Fruit fly (Drosophila melanogaster) whole organism, embryonic: ENCODE results near the gene mus101.

Experiments used
- Ada2b ChIP-seq: fragments of 200-800 bp; sonication (Bioruptor generic); IDR thresholded peaks from 2 replicates; pipeline ENCODE4 v1.3.6; 2022; ENCODE audit warnings: missing biosample characterization, missing genetic modification characterization
- B-H1 ChIP-seq: fragments of 200-800 bp; sonication (Bioruptor generic); IDR thresholded peaks from 3 replicates; pipeline ENCODE4 v1.3.6; 2022; ENCODE audit warnings: missing biosample characterization, missing genetic modification characterization
- CG11093 ChIP-seq: fragments of 200-800 bp; sonication (Bioruptor generic); IDR thresholded peaks from 3 replicates; pipeline ENCODE4 v1.3.6; 2022; ENCODE audit warnings: missing biosample characterization, missing genetic modification characterization
- CG11695 ChIP-seq: fragments of 200-800 bp; sonication (Bioruptor generic); IDR thresholded peaks from 3 replicates; pipeline ENCODE4 v1.3.6; 2022; ENCODE audit warnings: missing biosample characterization, missing genetic modification characterization
- CG12071 ChIP-seq: fragments of 200-800 bp; sonication (Bioruptor generic); optimal IDR thresholded peaks from 3 replicates; lab custom pipeline; 2018; ENCODE audit warnings: missing biosample characterization, mild to moderate bottlenecking, missing genetic modification characterization
- CG12769 ChIP-seq: fragments of 200-800 bp; sonication (Bioruptor generic); optimal IDR thresholded peaks from 2 replicates; lab custom pipeline; 2019; ENCODE audit warnings: missing biosample characterization, mild to moderate bottlenecking, missing genetic modification characterization, moderate library complexity
- CG13775 ChIP-seq: fragments of 200-800 bp; sonication (Bioruptor generic); optimal IDR thresholded peaks from 3 replicates; lab custom pipeline; 2017; ENCODE audit warnings: missing biosample characterization, mild to moderate bottlenecking, missing genetic modification characterization
- CG2199 ChIP-seq: fragments of 200-800 bp; sonication (Bioruptor generic); IDR thresholded peaks from 3 replicates; pipeline ENCODE4 v1.3.6; 2022; ENCODE audit warnings: missing biosample characterization, missing genetic modification characterization
- CG30431 ChIP-seq: fragments of 200-800 bp; sonication (Bioruptor generic); optimal IDR thresholded peaks from 2 replicates; lab custom pipeline; 2017; ENCODE audit warnings: missing biosample characterization, missing genetic modification characterization
- CG31224 ChIP-seq: fragments of 200-800 bp; sonication (Bioruptor generic); IDR thresholded peaks from 2 replicates; pipeline ENCODE4 v1.3.6; 2022; ENCODE audit warnings: missing biosample characterization, missing genetic modification characterization
- CG31441 ChIP-seq: fragments of 200-800 bp; sonication (Bioruptor generic); IDR thresholded peaks from 2 replicates; pipeline ENCODE4 v1.3.6; 2022; ENCODE audit warnings: missing biosample characterization, missing genetic modification characterization
- CG33213 ChIP-seq: fragments of 200-800 bp; sonication (Bioruptor generic); optimal IDR thresholded peaks from 3 replicates; lab custom pipeline; 2016; ENCODE audit warnings: missing biosample characterization, missing genetic modification characterization
- CG3726 ChIP-seq: fragments of 200-800 bp; sonication (Bioruptor generic); IDR thresholded peaks from 3 replicates; pipeline ENCODE4, ENCODE4 v1.3.6; 2022; ENCODE audit warnings: missing biosample characterization, missing genetic modification characterization
- CG4854 ChIP-seq: fragments of 200-800 bp; sonication (Bioruptor generic); optimal IDR thresholded peaks from 2 replicates; lab custom pipeline; 2016; ENCODE audit warnings: missing biosample characterization, missing genetic modification characterization, inconsistent platforms
- CG5180 ChIP-seq: fragments of 200-800 bp; sonication (Bioruptor generic); optimal IDR thresholded peaks from 3 replicates; lab custom pipeline; 2017; ENCODE audit warnings: missing biosample characterization, missing genetic modification characterization, mild to moderate bottlenecking, moderate library complexity, missing genetic modification reagents
- CG6689 ChIP-seq: fragments of 200-800 bp; sonication (Bioruptor generic); IDR thresholded peaks from 2 replicates; pipeline ENCODE4 v1.3.6; 2022; ENCODE audit warnings: missing biosample characterization, missing genetic modification characterization
- CG7786 ChIP-seq: fragments of 200-800 bp; sonication (Bioruptor generic); optimal IDR thresholded peaks from 2 replicates; lab custom pipeline; 2016; ENCODE audit warnings: missing biosample characterization, missing genetic modification characterization
- CG8478 ChIP-seq: fragments of >200 bp; optimal IDR thresholded peaks from 2 replicates; lab custom pipeline; 2018
- CG8924 ChIP-seq: fragments of 200-800 bp; optimal IDR thresholded peaks from 3 replicates; lab custom pipeline; 2019; ENCODE audit warnings: missing biosample characterization, mild to moderate bottlenecking, missing genetic modification characterization, moderate library complexity
- CG9215 ChIP-seq: fragments of 200-800 bp; sonication (Bioruptor generic); IDR thresholded peaks from 2 replicates; pipeline ENCODE4 v1.3.6; 2022; ENCODE audit warnings: missing biosample characterization, missing genetic modification characterization
- CG9609 ChIP-seq: fragments of 200-800 bp; sonication (Bioruptor generic); optimal IDR thresholded peaks from 3 replicates; lab custom pipeline; 2016; ENCODE audit warnings: missing biosample characterization, missing genetic modification characterization
- Dbx ChIP-seq: fragments of 200-800 bp; sonication (Bioruptor generic); IDR thresholded peaks from 3 replicates; pipeline ENCODE4 v1.3.6; 2022; ENCODE audit warnings: missing biosample characterization, missing genetic modification characterization
- H15 ChIP-seq: fragments of 200-800 bp; sonication (Bioruptor generic); IDR thresholded peaks from 3 replicates; pipeline ENCODE4 v1.3.6; 2022; ENCODE audit warnings: missing biosample characterization, missing genetic modification characterization
- Hey ChIP-seq: fragments of 200-800 bp; sonication (Bioruptor generic); optimal IDR thresholded peaks from 3 replicates; lab custom pipeline; 2018; ENCODE audit warnings: missing biosample characterization, mild to moderate bottlenecking, missing genetic modification characterization
- NFAT ChIP-seq: fragments of 200-800 bp; sonication (Bioruptor generic); IDR thresholded peaks from 2 replicates; pipeline ENCODE4 v1.3.6; 2022; ENCODE audit warnings: missing biosample characterization, missing genetic modification characterization
- NK7.1 ChIP-seq: fragments of 200-800 bp; sonication (Bioruptor generic); optimal IDR thresholded peaks from 3 replicates; lab custom pipeline; 2016; ENCODE audit warnings: missing biosample characterization, missing genetic modification characterization
- Neu2 ChIP-seq: fragments of 200-800 bp; sonication (Bioruptor generic); optimal IDR thresholded peaks from 3 replicates; lab custom pipeline; 2016; ENCODE audit warnings: missing biosample characterization, missing genetic modification characterization, borderline replicate concordance
- NfI ChIP-seq: fragments of 200-800 bp; sonication (Bioruptor generic); optimal IDR thresholded peaks from 3 replicates; lab custom pipeline; 2018; ENCODE audit warnings: missing biosample characterization, mild to moderate bottlenecking, missing genetic modification characterization, moderate library complexity
- Opbp ChIP-seq: fragments of 200-800 bp; sonication (Bioruptor generic); IDR thresholded peaks from 3 replicates; pipeline ENCODE4 v1.3.6; 2022; ENCODE audit warnings: missing biosample characterization, missing genetic modification characterization; ENCODE audit not compliant: partially characterized antibody
- Pdp1 ChIP-seq, 2 experiments: fragments of 200-800 bp; sonication (Bioruptor generic); optimal IDR thresholded peaks; 3 replicates each; lab custom pipeline; 2016; ENCODE audit warnings: missing biosample characterization in 2 of 2, missing genetic modification characterization in 2 of 2, mild to moderate bottlenecking in 1 of 2, moderate library complexity in 1 of 2
- Rx ChIP-seq: fragments of 200-800 bp; sonication (Bioruptor generic); IDR thresholded peaks from 2 replicates; pipeline ENCODE4 v1.3.6; 2022; ENCODE audit warnings: missing biosample characterization, missing genetic modification characterization
- Vsx1 ChIP-seq: fragments of 200-800 bp; sonication (Bioruptor generic); optimal IDR thresholded peaks from 2 replicates; lab custom pipeline; 2017; ENCODE audit warnings: missing biosample characterization, mild to moderate bottlenecking, missing genetic modification characterization, missing genetic modification reagents
- abd-A ChIP-seq: fragments of 200-800 bp; sonication (Bioruptor generic); optimal IDR thresholded peaks from 3 replicates; lab custom pipeline; 2019; ENCODE audit warnings: missing biosample characterization, mild to moderate bottlenecking, missing genetic modification characterization, moderate library complexity
- al ChIP-seq: fragments of 200-800 bp; sonication (Bioruptor generic); IDR thresholded peaks from 2 replicates; pipeline ENCODE4 v1.3.6; 2022; ENCODE audit warnings: missing biosample characterization, missing genetic modification characterization
- caup ChIP-seq: fragments of 200-800 bp; sonication (Bioruptor generic); optimal IDR thresholded peaks from 3 replicates; lab custom pipeline; 2017; ENCODE audit warnings: missing biosample characterization, mild to moderate bottlenecking, missing genetic modification characterization, moderate library complexity; ENCODE audit not compliant: severe bottlenecking
- crc ChIP-seq: fragments of 200-800 bp; sonication (Bioruptor generic); optimal IDR thresholded peaks from 2 replicates; lab custom pipeline; 2016; ENCODE audit warnings: missing biosample characterization, missing genetic modification characterization
- emc ChIP-seq: fragments of 200-800 bp; sonication (Bioruptor generic); optimal IDR thresholded peaks from 2 replicates; lab custom pipeline; 2016; ENCODE audit warnings: missing biosample characterization, missing genetic modification characterization
- esg ChIP-seq: fragments of 200-800 bp; sonication (Bioruptor generic); conservative IDR thresholded peaks from 2 replicates; pipeline ENCODE4 v1.3.6; 2022; ENCODE audit warnings: missing biosample characterization, missing genetic modification characterization
- insv ChIP-seq, 2 experiments: fragments of 200-800 bp; sonication (Bioruptor generic); optimal IDR thresholded peaks; 3 replicates each; lab custom pipeline; 2016 to 2018; ENCODE audit warnings: missing biosample characterization in 2 of 2, missing genetic modification characterization in 2 of 2
- klu ChIP-seq: fragments of 200-800 bp; sonication (Bioruptor generic); IDR thresholded peaks from 2 replicates; pipeline ENCODE4 v1.3.6; 2022; ENCODE audit warnings: missing biosample characterization, missing genetic modification characterization
- kni ChIP-seq: fragments of 200-800 bp; sonication (Bioruptor generic); optimal IDR thresholded peaks from 3 replicates; lab custom pipeline; 2017; ENCODE audit warnings: mild to moderate bottlenecking, missing biosample characterization, missing genetic modification reagents, missing genetic modification characterization
- lola ChIP-seq, 3 experiments: fragments of >200 bp in 2 of 3; fragments of 200-800 bp in 1 of 3; sonication (Bioruptor generic) in 1 of 3; optimal IDR thresholded peaks; 2 replicates each; lab custom pipeline; 2017 to 2019; ENCODE audit warnings: missing biosample characterization in 3 of 3, missing genetic modification characterization in 3 of 3, mild to moderate bottlenecking in 1 of 3, moderate library complexity in 1 of 3
- p53 ChIP-seq: fragments of 200-800 bp; sonication (Bioruptor generic); optimal IDR thresholded peaks from 2 replicates; lab custom pipeline; 2016; ENCODE audit warnings: missing biosample characterization, missing genetic modification characterization
- psq ChIP-seq: fragments of 200-800 bp; sonication (Bioruptor generic); optimal IDR thresholded peaks from 2 replicates; lab custom pipeline; 2017; ENCODE audit warnings: missing biosample characterization, missing genetic modification characterization
- scrt ChIP-seq: fragments of 200-800 bp; sonication (Bioruptor generic); optimal IDR thresholded peaks from 2 replicates; lab custom pipeline; 2018; ENCODE audit warnings: missing biosample characterization, mild to moderate bottlenecking, missing genetic modification characterization, moderate library complexity
- shn ChIP-seq: fragments of 200-800 bp; sonication (Bioruptor generic); optimal IDR thresholded peaks from 3 replicates; lab custom pipeline; 2016; ENCODE audit warnings: missing biosample characterization, missing genetic modification characterization
- slp2 ChIP-seq: fragments of 200-800 bp; sonication (Bioruptor generic); optimal IDR thresholded peaks from 2 replicates; lab custom pipeline; 2016; ENCODE audit warnings: missing biosample characterization, missing genetic modification characterization
- sob ChIP-seq: fragments of 200-800 bp; sonication (Bioruptor generic); IDR thresholded peaks from 2 replicates; pipeline ENCODE4 v1.3.6; 2022; ENCODE audit warnings: missing biosample characterization, missing genetic modification characterization
- tna ChIP-seq: fragments of 200-800 bp; sonication (Bioruptor generic); IDR thresholded peaks from 2 replicates; pipeline ENCODE4 v1.3.6; 2022; ENCODE audit warnings: missing biosample characterization, missing genetic modification characterization; ENCODE audit not compliant: partially characterized antibody

Gene mus101

dm6 chrX:13764397-13765119 is 42.5 kb downstream of the mus101 start (continued):
- TF ChIP-seq kni (GFP tag; lab: Kevin White, UChicago) (no peak), Dbx (GFP tag; lab: Robert Waterston, UW) (0 out of 3 replicates have a peak, but pooled peaks have one; percentile 15), Hey (tag; lab: Kevin White, UChicago) (no peak), H15 (GFP tag; lab: Robert Waterston, UW) (0 out of 3 replicates have a peak, but pooled peaks have one; percentile 29), al (GFP tag; lab: Robert Waterston, UW) (no peak), CG33213 (GFP tag; lab: Kevin White, UChicago) (no peak), NK7.1 (GFP tag; lab: Kevin White, UChicago) (no peak), p53 (GFP tag; lab: Kevin White, UChicago) (no peak), CG2199 (peak; percentile 39; the same call in 1 of the 3 replicates), CG30431 (GFP tag; lab: Kevin White, UChicago) (no peak), Ada2b (peak; percentile 35; the same call in 1 of the 2 replicates), esg (GFP tag; lab: Robert Waterston, UW) (peak; percentile 41; the same call in 1 of the 2 replicates), CG8478 (lab: Kevin White, UChicago) (no peak), crc (GFP tag; lab: Kevin White, UChicago) (no peak), tna (GFP tag; lab: Robert Waterston, UW) (no peak), caup (GFP tag; lab: Kevin White, UChicago) (peak; percentile 41), klu (GFP tag; lab: Robert Waterston, UW) (no peak), CG31224 (GFP tag; lab: Robert Waterston, UW) (no peak), Pdp1 (GFP tag; optimal IDR thresholded peaks at IDR 0.05; lab: Kevin White, UChicago) (no peak), shn (GFP tag; lab: Kevin White, UChicago) (peak; percentile 8), Neu2 (no peak), B-H1 (GFP tag; lab: Robert Waterston, UW) (peak; percentile 44; the same call in 1 of the 3 replicates), CG5180 (GFP tag; lab: Kevin White, UChicago) (peak; percentile 14), psq (GFP tag; lab: Kevin White, UChicago) (no peak), CG12769 (tag; lab: Kevin White, UChicago) (no peak), Rx (GFP tag; lab: Robert Waterston, UW) (peak; percentile 8; the same call in 1 of the 2 replicates), Vsx1 (GFP tag; lab: Kevin White, UChicago) (no peak), lola (GFP tag; optimal IDR thresholded peaks at IDR 0.05; lab: Kevin White, UChicago) (no peak), emc (GFP tag; lab: Kevin White, UChicago) (no peak), CG3726 (GFP tag; lab: Robert Waterston, UW) (0 out of 3 replicates have a peak, but pooled peaks have one; percentile 27), CG31441 (GFP tag; lab: Robert Waterston, UW) (peak; percentile 44), NfI (peak; percentile 11), CG13775 (GFP tag; lab: Kevin White, UChicago) (peak; percentile 27), Opbp (GFP tag; lab: Robert Waterston, UW) (no peak), insv (GFP tag; optimal IDR thresholded peaks at IDR 0.05; lab: Kevin White, UChicago) (no peak), CG11093 (peak; percentile 50; the same call in 1 of the 3 replicates), slp2 (GFP tag; lab: Kevin White, UChicago) (no peak), abd-A (tag; lab: Kevin White, UChicago) (no peak), CG6689 (peak; percentile 49), NFAT (GFP tag; lab: Robert Waterston, UW) (no peak), CG12071 (GFP tag; lab: Kevin White, UChicago) (no peak), CG11695 (GFP tag; lab: Robert Waterston, UW) (peak; percentile 57; the same call in 1 of the 3 replicates), CG9609 (GFP tag; lab: Kevin White, UChicago) (peak; percentile 1), CG9215 (GFP tag; lab: Robert Waterston, UW) (no peak), sob (0 out of 2 replicates have a peak, but pooled peaks have one; percentile 62), scrt (GFP tag; lab: Kevin White, UChicago) (no peak), CG4854 (GFP tag; lab: Kevin White, UChicago) (no peak), CG8924 (peak; percentile 56), CG7786 (no peak)
